Worm (Caenorhabditis elegans) whole organism, early embryonic: ENCODE data around the gene F45D3.3.

ENCODE experiments used
- ama-1 ChIP-seq: fragments of 150-350 bp; optimal IDR thresholded peaks from 2 replicates; lab custom pipeline; 2014
- hnd-1 ChIP-seq: sonication (generic microtip); optimal IDR thresholded peaks from 2 replicates; lab custom pipeline; 2016; ENCODE audit warnings: missing genetic modification characterization, missing compliant biosample characterization
- sea-1 ChIP-seq: fragments of 200-800 bp; sonication (Bioruptor generic); conservative IDR thresholded peaks from 2 replicates; pipeline ENCODE4 v1.3.6; 2022; ENCODE audit warnings: missing genetic modification characterization, missing compliant biosample characterization

- TF ChIP-seq sea-1 (no peak), ama-1 (lab: Kevin White, UChicago) (no peak), hnd-1 (tag; lab: Kevin White, UChicago) (no peak)
Measured at ce11 chrV:12553286-12553725, 3.1 kb upstream of the F45D3.3 start.
